Worm (Caenorhabditis elegans) whole organism, young adult: ENCODE measurements around the gene srz-15.

Experiments
- C17E4.6 ChIP-seq: fragments of 200-800 bp; sonication (Bioruptor generic); IDR thresholded peaks from 2 replicates; pipeline ENCODE4 v1.3.6; 2022; ENCODE audit warnings: missing genetic modification reagents, missing genetic modification characterization, missing compliant biosample characterization
- T07F8.4 ChIP-seq: sonication (generic microtip); optimal IDR thresholded peaks from 2 replicates; lab custom pipeline; 2016; ENCODE audit warnings: mild to moderate bottlenecking, missing genetic modification characterization, moderate library complexity, missing compliant biosample characterization
- Y53F4B.3 ChIP-seq: fragments of 200-800 bp; sonication (Bioruptor generic); IDR thresholded peaks from 2 replicates; pipeline ENCODE4 v1.3.6; 2022; ENCODE audit warnings: missing genetic modification reagents, missing genetic modification characterization, missing compliant biosample characterization
- Y53G8AR.9 ChIP-seq: fragments of 200-800 bp; sonication (Bioruptor generic); conservative IDR thresholded peaks from 2 replicates; pipeline ENCODE4 v1.3.6; 2022; ENCODE audit warnings: missing genetic modification reagents, missing genetic modification characterization, missing compliant biosample characterization
- ZK185.1 ChIP-seq: sonication (generic microtip); optimal IDR thresholded peaks from 2 replicates; lab custom pipeline; 2016; ENCODE audit warnings: mild to moderate bottlenecking, missing genetic modification characterization, missing compliant biosample characterization; ENCODE audit not compliant: poor library complexity, severe bottlenecking
- ama-1 ChIP-seq, 3 experiments: fragments of 150-350 bp in 1 of 3; sonication (generic microtip) in 2 of 3; optimal IDR thresholded peaks; 2 replicates each; lab custom pipeline; 2014 to 2018; ENCODE audit warnings: missing biosample characterization in 2 of 3, missing genetic modification characterization in 2 of 3, missing genetic modification reagents in 2 of 3
- chd-7 ChIP-seq: sonication (generic microtip); optimal IDR thresholded peaks from 2 replicates; lab custom pipeline; 2016; ENCODE audit warnings: mild to moderate bottlenecking, missing genetic modification characterization, moderate library complexity, missing compliant biosample characterization
- dox-1 ChIP-seq: fragments of 200-800 bp; sonication (Bioruptor generic); IDR thresholded peaks from 2 replicates; pipeline ENCODE4 v1.3.6; 2022; ENCODE audit warnings: missing genetic modification reagents, missing genetic modification characterization, missing compliant biosample characterization
- lag-1 ChIP-seq: fragments of 200-800 bp; sonication (Bioruptor generic); IDR thresholded peaks from 2 replicates; pipeline ENCODE4 v1.3.6; 2022; ENCODE audit warnings: missing genetic modification reagents, missing genetic modification characterization, missing compliant biosample characterization
- lin-35 ChIP-seq, 3 experiments: fragments of 150-350 bp in 2 of 3; sonication (generic microtip) in 1 of 3; optimal IDR thresholded peaks; 2 replicates each; lab custom pipeline; 2014 to 2018; ENCODE audit warnings: missing biosample characterization in 3 of 3, missing genetic modification characterization in 3 of 3, missing genetic modification reagents in 3 of 3
- nhr-27 ChIP-seq: fragments of 200-800 bp; sonication (Bioruptor generic); optimal IDR thresholded peaks from 2 replicates; lab custom pipeline; 2018; ENCODE audit warnings: mild to moderate bottlenecking, missing genetic modification characterization, moderate library complexity, missing compliant biosample characterization
- tlf-1 ChIP-seq: fragments of 200-800 bp; sonication (Bioruptor generic); optimal IDR thresholded peaks from 2 replicates; lab custom pipeline; 2018; ENCODE audit warnings: mild to moderate bottlenecking, missing genetic modification characterization, missing compliant biosample characterization
- ztf-3 ChIP-seq: fragments of 200-800 bp; sonication (Bioruptor generic); optimal IDR thresholded peaks from 2 replicates; lab custom pipeline; 2018; ENCODE audit warnings: mild to moderate bottlenecking, missing genetic modification characterization, missing compliant biosample characterization

DNA sequence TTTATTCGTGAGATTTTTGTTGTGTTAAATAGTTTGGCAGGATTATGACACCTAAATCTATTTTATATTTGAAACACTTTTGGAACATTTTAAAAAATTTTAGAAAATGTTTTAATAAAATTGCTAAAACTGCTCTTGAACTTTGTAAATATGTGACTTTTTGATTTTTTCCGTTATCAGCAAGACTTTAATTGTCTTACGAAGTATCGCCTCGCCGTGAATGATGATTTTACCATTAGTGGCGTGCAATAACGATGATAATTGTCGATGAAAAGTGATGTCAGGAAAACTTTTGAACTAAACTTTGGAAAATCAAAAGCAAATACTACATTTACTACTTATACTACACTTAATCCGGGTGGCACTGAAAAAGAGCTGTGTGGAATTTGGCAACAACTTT is 5.0 kb downstream of the srz-15 start:
- TF ChIP-seq ztf-3 (no peak), lag-1 (GFP tag; lab: Robert Waterston, UW) (no peak), C17E4.6 (no peak), ama-1 (optimal IDR thresholded peaks at IDR 0.05; lab: Kevin White, UChicago) (no peak), ama-1 (GFP tag; optimal IDR thresholded peaks at IDR 0.05; lab: Kevin White, UChicago) (no peak), nhr-27 (tag; lab: Kevin White, UChicago) (no peak), Y53F4B.3 (GFP tag; lab: Robert Waterston, UW) (no peak), Y53G8AR.9 (GFP tag; lab: Robert Waterston, UW) (no peak), tlf-1 (GFP tag; lab: Kevin White, UChicago) (no peak), T07F8.4 (tag; lab: Kevin White, UChicago) (no peak), chd-7 (tag; lab: Kevin White, UChicago) (no peak), lin-35 (GFP tag; optimal IDR thresholded peaks at IDR 0.05; lab: Kevin White, UChicago) (no peak), dox-1 (GFP tag; lab: Robert Waterston, UW) (no peak), ZK185.1 (tag; lab: Kevin White, UChicago) (no peak)
